1 fruit fly cellular context compared by ENCODE assay signal in the genomic region with DNA sequence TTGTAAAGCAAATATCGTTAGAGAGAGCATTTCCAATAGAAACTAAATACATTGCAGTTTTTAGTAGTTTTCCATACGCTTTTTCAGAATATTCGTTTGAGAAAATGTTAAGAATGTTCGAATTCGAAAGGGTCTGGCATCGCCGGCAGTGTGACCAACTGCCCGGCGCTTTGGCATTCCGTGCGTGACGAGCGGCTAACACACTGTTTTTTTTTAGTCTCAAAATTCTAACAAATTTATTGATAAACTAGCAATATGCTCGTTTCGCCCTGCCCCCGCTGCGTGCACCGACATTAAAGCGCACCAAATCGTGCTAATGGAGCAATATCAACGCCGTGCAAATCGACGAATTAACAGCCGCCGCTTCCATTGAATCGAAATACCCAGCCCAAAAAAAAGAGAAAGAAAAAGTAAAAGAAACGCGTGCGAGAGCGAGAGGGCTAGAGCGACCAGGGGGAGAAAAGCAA.
TF ChIP-seq lines count a peak whose summit lies in the region.

dsh (plus strand) TSS at position 174 of the 467 bp plus-strand sequence.

TF ChIP-seq in whole organism, embryonic, 481 proteins besides CTCF, POLR2A, EP300 and RAD21 (continued from another document):
- TF ChIP-seq Bgb (GFP tag; IDR thresholded peaks at IDR 0.05; lab: Robert Waterston, UW; ENCODE audit: partially characterized antibody) (peak; percentile 44; the same call in 1 of the 2 replicates), abd-A (tag; optimal IDR thresholded peaks at IDR 0.05; lab: Kevin White, UChicago) (no peak), CG11456 (GFP tag; IDR thresholded peaks at IDR 0.05; lab: Robert Waterston, UW) (no peak), sens (GFP tag; lab: Kevin White, UChicago) (peak; percentile 86), lab (GFP tag; optimal IDR thresholded peaks at IDR 0.05; lab: Kevin White, UChicago) (no peak), CG9727 (GFP tag; optimal IDR thresholded peaks at IDR 0.05; lab: Kevin White, UChicago) (peak; percentile 24), CG10267 (tag; optimal IDR thresholded peaks at IDR 0.05; lab: Kevin White, UChicago) (peak; percentile 53), Kr (GFP tag; optimal IDR thresholded peaks at IDR 0.05; lab: Kevin White, UChicago) (no peak), MBD-R2 (GFP tag; IDR thresholded peaks at IDR 0.05; lab: Robert Waterston, UW) (peak; percentile 34; the same call in 1 of the 2 replicates), maf-S (GFP tag; optimal IDR thresholded peaks at IDR 0.05; lab: Kevin White, UChicago) (no peak), CG8290 (GFP tag; optimal IDR thresholded peaks at IDR 0.05; lab: Kevin White, UChicago) (peak; percentile 12), CG8290 (tag; optimal IDR thresholded peaks at IDR 0.05; lab: Kevin White, UChicago) (no peak), CG6689 (GFP tag; IDR thresholded peaks at IDR 0.05; lab: Robert Waterston, UW) (peak; percentile 23; the same call in 1 of the 2 replicates), fd102C (GFP tag; optimal IDR thresholded peaks at IDR 0.05; lab: Kevin White, UChicago) (no peak), HLH3B (GFP tag; IDR thresholded peaks at IDR 0.05; lab: Robert Waterston, UW) (no peak), Opbp (GFP tag; IDR thresholded peaks at IDR 0.05; lab: Robert Waterston, UW; ENCODE audit: partially characterized antibody) (0 out of 3 replicates have a peak, but pooled peaks have one; percentile 6), CG2712 (tag; optimal IDR thresholded peaks at IDR 0.05; lab: Kevin White, UChicago) (peak; percentile 11), unc-4 (GFP tag; IDR thresholded peaks at IDR 0.05; lab: Robert Waterston, UW; ENCODE audit: partially characterized antibody) (peak; percentile 60), nom (GFP tag; optimal IDR thresholded peaks at IDR 0.05; lab: Kevin White, UChicago) (peak; percentile 41), NC2α (GFP tag; optimal IDR thresholded peaks at IDR 0.05; lab: Kevin White, UChicago) (no peak), CG42726 (GFP tag; IDR thresholded peaks at IDR 0.05; lab: Robert Waterston, UW; ENCODE audit: partially characterized antibody) (no peak), Max (GFP tag; optimal IDR thresholded peaks at IDR 0.05; lab: Kevin White, UChicago) (no peak), cas (GFP tag; IDR thresholded peaks at IDR 0.05; lab: Robert Waterston, UW) (no peak), Antp (GFP tag; optimal IDR thresholded peaks at IDR 0.05; lab: Kevin White, UChicago) (peak; percentile 37), CG13424 (tag; optimal IDR thresholded peaks at IDR 0.05; lab: Kevin White, UChicago) (no peak), phol (tag; optimal IDR thresholded peaks at IDR 0.05; lab: Kevin White, UChicago) (peak; percentile 3), Dll (GFP tag; IDR thresholded peaks at IDR 0.05; lab: Robert Waterston, UW; ENCODE audit: partially characterized antibody) (peak; percentile 75), prd (optimal IDR thresholded peaks at IDR 0.05; lab: Kevin White, UChicago) (no peak), prd (GFP tag; IDR thresholded peaks at IDR 0.05; lab: Robert Waterston, UW) (0 out of 3 replicates have a peak, but pooled peaks have one; percentile 14), Dp (GFP tag; optimal IDR thresholded peaks at IDR 0.05; lab: Kevin White, UChicago) (peak; percentile 60), CG16813 (GFP tag; IDR thresholded peaks at IDR 0.05; lab: Robert Waterston, UW; ENCODE audit: partially characterized antibody) (peak; percentile 45; the same call in 2 of the 3 replicates), Stat92E (GFP tag; optimal IDR thresholded peaks at IDR 0.05; lab: Kevin White, UChicago) (peak in 1 of 3 experiments; percentile 1), CG2129 (GFP tag; IDR thresholded peaks at IDR 0.05; lab: Robert Waterston, UW; ENCODE audit: partially characterized antibody) (0 out of 2 replicates have a peak, but pooled peaks have one; percentile 21), sna (GFP tag; IDR thresholded peaks at IDR 0.05; lab: Robert Waterston, UW; ENCODE audit: partially characterized antibody) (0 out of 2 replicates have a peak, but pooled peaks have one; percentile 29), sd (tag; optimal IDR thresholded peaks at IDR 0.05; lab: Kevin White, UChicago) (peak; percentile 79), CG8478 (optimal IDR thresholded peaks at IDR 0.05; lab: Kevin White, UChicago) (no peak), amos (GFP tag; IDR thresholded peaks at IDR 0.05; lab: Robert Waterston, UW; ENCODE audit: partially characterized antibody) (peak; percentile 29; the same call in 1 of the 2 replicates), cad (GFP tag; optimal IDR thresholded peaks at IDR 0.05; lab: Kevin White, UChicago) (no peak), Sry-β (GFP tag; optimal IDR thresholded peaks at IDR 0.05; lab: Kevin White, UChicago) (no peak), esg (GFP tag; conservative IDR thresholded peaks at IDR 0.05; lab: Robert Waterston, UW) (no peak), row (GFP tag; IDR thresholded peaks at IDR 0.05; lab: Robert Waterston, UW) (peak; percentile 60), sisA (GFP tag; IDR thresholded peaks at IDR 0.05; lab: Robert Waterston, UW) (no peak), CG8281 (tag; optimal IDR thresholded peaks at IDR 0.05; lab: Kevin White, UChicago) (no peak), bsh (GFP tag; optimal IDR thresholded peaks at IDR 0.05; lab: Kevin White, UChicago) (peak in 1 of 2 experiments; percentile 1), Lhr (GFP tag; optimal IDR thresholded peaks at IDR 0.05; lab: Kevin White, UChicago) (peak; percentile 5), Spps (tag; optimal IDR thresholded peaks at IDR 0.05; lab: Kevin White, UChicago) (no peak), Sin3A (optimal IDR thresholded peaks at IDR 0.05; lab: Kevin White, UChicago) (peak; percentile 48), E2f2 (GFP tag; IDR thresholded peaks at IDR 0.05; lab: Robert Waterston, UW) (peak; percentile 62), CG14710 (tag; optimal IDR thresholded peaks at IDR 0.05; lab: Kevin White, UChicago) (peak; percentile 57), dysf (GFP tag; IDR thresholded peaks at IDR 0.05; lab: Robert Waterston, UW) (no peak), nerfin-1 (tag; optimal IDR thresholded peaks at IDR 0.05; lab: Kevin White, UChicago) (peak; percentile 3), Dref (GFP tag; IDR thresholded peaks at IDR 0.05; lab: Robert Waterston, UW) (peak; percentile 61), CG14667 (GFP tag; IDR thresholded peaks at IDR 0.05; lab: Robert Waterston, UW) (no peak), otp (GFP tag; IDR thresholded peaks at IDR 0.05; lab: Robert Waterston, UW) (no peak), Ets97D (GFP tag; optimal IDR thresholded peaks at IDR 0.05; lab: Kevin White, UChicago) (peak; percentile 9), YL-1 (GFP tag; optimal IDR thresholded peaks at IDR 0.05; lab: Kevin White, UChicago) (peak; percentile 32), hbn (GFP tag; IDR thresholded peaks at IDR 0.05; lab: Robert Waterston, UW; ENCODE audit: partially characterized antibody) (peak; percentile 45), lilli (GFP tag; optimal IDR thresholded peaks at IDR 0.05; lab: Kevin White, UChicago) (peak; percentile 21), tx (GFP tag; optimal IDR thresholded peaks at IDR 0.05; lab: Kevin White, UChicago) (no peak), Pdp1 (GFP tag; optimal IDR thresholded peaks at IDR 0.05; lab: Kevin White, UChicago) (peak in 1 of 2 experiments; percentile 27), CG2120 (GFP tag; optimal IDR thresholded peaks at IDR 0.05; lab: Kevin White, UChicago) (peak; percentile 29), trem (tag; optimal IDR thresholded peaks at IDR 0.05; lab: Kevin White, UChicago) (peak; percentile 56), gsb (GFP tag; IDR thresholded peaks at IDR 0.05; lab: Robert Waterston, UW) (no peak), CG10321 (GFP tag; IDR thresholded peaks at IDR 0.05; lab: Robert Waterston, UW) (no peak), vnd (GFP tag; IDR thresholded peaks at IDR 0.05; lab: Robert Waterston, UW; ENCODE audit: partially characterized antibody) (no peak), gfzf (GFP tag; optimal IDR thresholded peaks at IDR 0.05; lab: Kevin White, UChicago) (peak; percentile 82), CG6683 (GFP tag; optimal IDR thresholded peaks at IDR 0.05; lab: Kevin White, UChicago) (no peak), CG17829 (tag; optimal IDR thresholded peaks at IDR 0.05; lab: Kevin White, UChicago) (no peak), dpn (GFP tag; optimal IDR thresholded peaks at IDR 0.05; lab: Kevin White, UChicago) (peak in 1 of 2 experiments; percentile 7), sqz (GFP tag; optimal IDR thresholded peaks at IDR 0.05; lab: Kevin White, UChicago) (peak; percentile 82), ci (GFP tag; IDR thresholded peaks at IDR 0.05; lab: Robert Waterston, UW) (0 out of 3 replicates have a peak, but pooled peaks have one; percentile 17), CG1603 (tag; optimal IDR thresholded peaks at IDR 0.05; lab: Kevin White, UChicago) (no peak), knrl (GFP tag; IDR thresholded peaks at IDR 0.05; lab: Robert Waterston, UW; ENCODE audit: partially characterized antibody) (peak; percentile 55), CG1024 (GFP tag; IDR thresholded peaks at IDR 0.05; lab: Robert Waterston, UW) (no peak), mam (GFP tag; optimal IDR thresholded peaks at IDR 0.05; lab: Kevin White, UChicago) (no peak), bbx (GFP tag; IDR thresholded peaks at IDR 0.05; lab: Robert Waterston, UW; ENCODE audit: partially characterized antibody) (no peak), Ada2b (GFP tag; IDR thresholded peaks at IDR 0.05; lab: Robert Waterston, UW) (no peak), Tbp (GFP tag; optimal IDR thresholded peaks at IDR 0.05; lab: Kevin White, UChicago) (no peak), CG1832 (GFP tag; optimal IDR thresholded peaks at IDR 0.05; lab: Kevin White, UChicago) (peak; percentile 73), MESR4 (GFP tag; optimal IDR thresholded peaks at IDR 0.05; lab: Kevin White, UChicago) (peak; percentile 86), CG1792 (GFP tag; optimal IDR thresholded peaks at IDR 0.05; lab: Kevin White, UChicago) (no peak), CG14860 (GFP tag; IDR thresholded peaks at IDR 0.05; lab: Robert Waterston, UW; ENCODE audit: partially characterized antibody) (no peak), CG12659 (GFP tag; optimal IDR thresholded peaks at IDR 0.05; lab: Kevin White, UChicago) (peak; percentile 51), Myb (GFP tag; optimal IDR thresholded peaks at IDR 0.05; lab: Kevin White, UChicago) (peak; percentile 65), CG10209 (GFP tag; optimal IDR thresholded peaks at IDR 0.05; lab: Kevin White, UChicago) (no peak), CG6765 (GFP tag; optimal IDR thresholded peaks at IDR 0.05; lab: Kevin White, UChicago) (no peak), E2f1 (GFP tag; IDR thresholded peaks at IDR 0.05; lab: Robert Waterston, UW) (no peak), pzg (GFP tag; optimal IDR thresholded peaks at IDR 0.05; lab: Kevin White, UChicago) (peak; percentile 61), CG13287 (GFP tag; IDR thresholded peaks at IDR 0.05; lab: Robert Waterston, UW; ENCODE audit: partially characterized antibody) (peak; percentile 68), emc (GFP tag; optimal IDR thresholded peaks at IDR 0.05; lab: Kevin White, UChicago) (no peak), NFAT (GFP tag; IDR thresholded peaks at IDR 0.05; lab: Robert Waterston, UW) (no peak), Neu2 (GFP tag; optimal IDR thresholded peaks at IDR 0.05; lab: Kevin White, UChicago; ENCODE audit: borderline replicate concordance) (no peak), CG9797 (GFP tag; optimal IDR thresholded peaks at IDR 0.05; lab: Kevin White, UChicago) (peak; percentile 72), TFAM (GFP tag; optimal IDR thresholded peaks at IDR 0.05; lab: Kevin White, UChicago) (no peak), CG8388 (GFP tag; optimal IDR thresholded peaks at IDR 0.05; lab: Kevin White, UChicago) (no peak), gro (GFP tag; optimal IDR thresholded peaks at IDR 0.05; lab: Kevin White, UChicago) (no peak), HLH4C (GFP tag; IDR thresholded peaks at IDR 0.05; lab: Robert Waterston, UW; ENCODE audit: partially characterized antibody) (peak; percentile 40; the same call in 1 of the 3 replicates), tgo (GFP tag; IDR thresholded peaks at IDR 0.05; lab: Robert Waterston, UW) (no peak), BEAF-32 (GFP tag; optimal IDR thresholded peaks at IDR 0.05; lab: Kevin White, UChicago) (peak; percentile 74), CG11560 (tag; IDR thresholded peaks at IDR 0.05; lab: Robert Waterston, UW) (peak; percentile 19; the same call in 1 of the 3 replicates), Sry-δ (GFP tag; optimal IDR thresholded peaks at IDR 0.05; lab: Kevin White, UChicago) (peak; percentile 57), CG30020 (tag; optimal IDR thresholded peaks at IDR 0.05; lab: Kevin White, UChicago) (peak; percentile 38), CG7372 (GFP tag; IDR thresholded peaks at IDR 0.05; lab: Robert Waterston, UW) (no peak), nau (GFP tag; optimal IDR thresholded peaks at IDR 0.05; lab: Kevin White, UChicago) (no peak), inv (GFP tag; IDR thresholded peaks at IDR 0.05; lab: Robert Waterston, UW; ENCODE audit: partially characterized antibody) (peak; percentile 38; the same call in 1 of the 2 replicates), nmo (GFP tag; optimal IDR thresholded peaks at IDR 0.05; lab: Kevin White, UChicago) (peak; percentile 53), CG12391 (tag; optimal IDR thresholded peaks at IDR 0.05; lab: Kevin White, UChicago) (no peak), jumu (GFP tag; optimal IDR thresholded peaks at IDR 0.05; lab: Kevin White, UChicago) (no peak), Scr (GFP tag; IDR thresholded peaks at IDR 0.05; lab: Robert Waterston, UW; ENCODE audit: partially characterized antibody) (peak; percentile 59), CG6175 (GFP tag; IDR thresholded peaks at IDR 0.05; lab: Robert Waterston, UW) (no peak), aop (GFP tag; IDR thresholded peaks at IDR 0.05; lab: Robert Waterston, UW) (no peak)
